Worm (Caenorhabditis elegans) whole organism, young adult: Measurements from ENCODE around the gene exl-1.

Experiments used
- D2030.7 ChIP-seq: fragments of 200-800 bp; sonication (Bioruptor generic); IDR thresholded peaks from 2 replicates; pipeline ENCODE4 v1.3.6; 2022; ENCODE audit warnings: missing genetic modification reagents, missing genetic modification characterization, missing compliant biosample characterization
- F23B12.7 ChIP-seq: sonication (generic microtip); optimal IDR thresholded peaks from 2 replicates; lab custom pipeline; 2017; ENCODE audit warnings: missing genetic modification characterization, mild to moderate bottlenecking, missing compliant biosample characterization, antibody characterized with exemption, moderate library complexity; ENCODE audit not compliant: insufficient read depth
- F52B5.7 ChIP-seq: sonication (generic microtip); optimal IDR thresholded peaks from 2 replicates; lab custom pipeline; 2016; ENCODE audit warnings: mild to moderate bottlenecking, missing genetic modification characterization, missing compliant biosample characterization
- Y79H2A.3 ChIP-seq: fragments of 200-800 bp; sonication (Bioruptor generic); conservative IDR thresholded peaks from 2 replicates; pipeline ENCODE4 v1.3.6; 2022; ENCODE audit warnings: missing genetic modification reagents, missing genetic modification characterization, missing compliant biosample characterization
- ZK185.1 ChIP-seq: sonication (generic microtip); optimal IDR thresholded peaks from 2 replicates; lab custom pipeline; 2016; ENCODE audit warnings: mild to moderate bottlenecking, missing genetic modification characterization, missing compliant biosample characterization; ENCODE audit not compliant: poor library complexity, severe bottlenecking
- bed-1 ChIP-seq: fragments of 200-800 bp; sonication (Bioruptor generic); IDR thresholded peaks from 2 replicates; pipeline ENCODE4 v1.3.6; 2022; ENCODE audit warnings: missing genetic modification reagents, missing genetic modification characterization, missing compliant biosample characterization
- cebp-1 ChIP-seq, 2 experiments: fragments of 200-800 bp in 1 of 2; sonication (Bioruptor generic) in 1 of 2; sonication (generic microtip) in 1 of 2; IDR thresholded peaks in 1 of 2; optimal IDR thresholded peaks in 1 of 2; 2 replicates each; pipeline versions ENCODE4 v1.3.6 to Lab custom; 2017 to 2022; ENCODE audit warnings: missing compliant biosample characterization in 2 of 2, missing genetic modification characterization in 2 of 2, mild to moderate bottlenecking in 1 of 2, missing genetic modification reagents in 1 of 2, moderate library complexity in 1 of 2
- ceh-91 ChIP-seq: fragments of 200-800 bp; sonication (Bioruptor generic); IDR thresholded peaks from 2 replicates; pipeline ENCODE4 v1.3.6; 2022; ENCODE audit warnings: missing genetic modification reagents, missing genetic modification characterization, missing compliant biosample characterization
- die-1 ChIP-seq: sonication (generic microtip); optimal IDR thresholded peaks from 2 replicates; lab custom pipeline; 2016; ENCODE audit warnings: missing genotype, mild to moderate bottlenecking, missing genetic modification characterization, missing compliant biosample characterization
- dpff-1 ChIP-seq: sonication (generic microtip); optimal IDR thresholded peaks from 2 replicates; lab custom pipeline; 2017; ENCODE audit warnings: mild to moderate bottlenecking, missing genetic modification characterization, missing compliant biosample characterization
- ekl-4 ChIP-seq: fragments of 200-800 bp; sonication (Bioruptor generic); IDR thresholded peaks from 2 replicates; pipeline ENCODE4 v1.3.6; 2022; ENCODE audit warnings: missing genetic modification reagents, missing genetic modification characterization, missing compliant biosample characterization
- gei-17 ChIP-seq: fragments of 200-800 bp; sonication (Bioruptor generic); optimal IDR thresholded peaks from 2 replicates; lab custom pipeline; 2018; ENCODE audit warnings: mild to moderate bottlenecking, missing genetic modification characterization, missing compliant biosample characterization
- hlh-12 ChIP-seq: sonication (generic microtip); optimal IDR thresholded peaks from 2 replicates; lab custom pipeline; 2016; ENCODE audit warnings: missing genetic modification characterization, missing compliant biosample characterization
- lag-1 ChIP-seq: fragments of 200-800 bp; sonication (Bioruptor generic); IDR thresholded peaks from 2 replicates; pipeline ENCODE4 v1.3.6; 2022; ENCODE audit warnings: missing genetic modification reagents, missing genetic modification characterization, missing compliant biosample characterization
- lin-26 ChIP-seq: fragments of 200-800 bp; sonication (Bioruptor generic); IDR thresholded peaks from 2 replicates; pipeline ENCODE4 v1.3.6; 2022; ENCODE audit warnings: missing genetic modification reagents, missing genetic modification characterization, missing compliant biosample characterization
- lin-35 ChIP-seq, 3 experiments: fragments of 150-350 bp in 2 of 3; sonication (generic microtip) in 1 of 3; optimal IDR thresholded peaks; 2 replicates each; lab custom pipeline; 2014 to 2018; ENCODE audit warnings: missing biosample characterization in 3 of 3, missing genetic modification characterization in 3 of 3, missing genetic modification reagents in 3 of 3
- lin-40 ChIP-seq: sonication (generic microtip); optimal IDR thresholded peaks from 2 replicates; lab custom pipeline; 2016; ENCODE audit warnings: missing genetic modification characterization, mild to moderate bottlenecking, missing compliant biosample characterization, missing genotype, missing genetic modification reagents
- lin-54 ChIP-seq: fragments of 200-800 bp; sonication (Bioruptor generic); optimal IDR thresholded peaks from 2 replicates; lab custom pipeline; 2018; ENCODE audit warnings: mild to moderate bottlenecking, missing genetic modification characterization, missing compliant biosample characterization
- mel-28 ChIP-seq: sonication (generic microtip); optimal IDR thresholded peaks from 2 replicates; lab custom pipeline; 2016; ENCODE audit warnings: borderline replicate concordance, mild to moderate bottlenecking, missing genetic modification characterization, missing compliant biosample characterization
- mxl-1 ChIP-seq: sonication (generic microtip); optimal IDR thresholded peaks from 2 replicates; lab custom pipeline; 2016; ENCODE audit warnings: missing genetic modification characterization, missing compliant biosample characterization
- nfya-2 ChIP-seq: fragments of 200-800 bp; sonication (Bioruptor generic); IDR thresholded peaks from 2 replicates; pipeline ENCODE4 v1.3.6; 2022; ENCODE audit warnings: missing genetic modification reagents, missing genetic modification characterization, missing compliant biosample characterization
- nfyb-1 ChIP-seq: fragments of 200-800 bp; sonication (Bioruptor generic); IDR thresholded peaks from 2 replicates; pipeline ENCODE4 v1.3.6; 2022; ENCODE audit warnings: missing genetic modification reagents, missing genetic modification characterization, missing compliant biosample characterization
- nhr-120 ChIP-seq: fragments of 200-800 bp; sonication (Bioruptor generic); IDR thresholded peaks from 2 replicates; pipeline ENCODE4 v1.3.6; 2022; ENCODE audit warnings: missing genetic modification characterization, missing compliant biosample characterization
- nhr-90 ChIP-seq: sonication (generic microtip); optimal IDR thresholded peaks from 2 replicates; lab custom pipeline; 2016; ENCODE audit warnings: missing genotype, mild to moderate bottlenecking, missing genetic modification characterization, missing compliant biosample characterization
- snpc-4 ChIP-seq, 5 experiments: fragments of 150-350 bp in 1 of 5; sonication (generic microtip) in 4 of 5; optimal IDR thresholded peaks; 2 replicates each; lab custom pipeline; 2014 to 2018; ENCODE audit warnings: missing genetic modification characterization in 5 of 5, missing biosample characterization in 3 of 5, antibody characterized with exemption in 2 of 5, mild to moderate bottlenecking in 2 of 5, missing compliant biosample characterization in 2 of 5, missing genotype in 2 of 5, moderate library complexity in 2 of 5, missing genetic modification reagents in 1 of 5
- ztf-18 ChIP-seq: sonication (generic microtip); optimal IDR thresholded peaks from 2 replicates; lab custom pipeline; 2016; ENCODE audit warnings: missing genotype, mild to moderate bottlenecking, missing genetic modification characterization, missing compliant biosample characterization
- ztf-26 ChIP-seq: sonication (generic microtip); optimal IDR thresholded peaks from 2 replicates; lab custom pipeline; 2017; ENCODE audit warnings: missing genetic modification characterization, missing compliant biosample characterization
- ztf-3 ChIP-seq: fragments of 200-800 bp; sonication (Bioruptor generic); optimal IDR thresholded peaks from 2 replicates; lab custom pipeline; 2018; ENCODE audit warnings: mild to moderate bottlenecking, missing genetic modification characterization, missing compliant biosample characterization

Gene exl-1

DNA sequence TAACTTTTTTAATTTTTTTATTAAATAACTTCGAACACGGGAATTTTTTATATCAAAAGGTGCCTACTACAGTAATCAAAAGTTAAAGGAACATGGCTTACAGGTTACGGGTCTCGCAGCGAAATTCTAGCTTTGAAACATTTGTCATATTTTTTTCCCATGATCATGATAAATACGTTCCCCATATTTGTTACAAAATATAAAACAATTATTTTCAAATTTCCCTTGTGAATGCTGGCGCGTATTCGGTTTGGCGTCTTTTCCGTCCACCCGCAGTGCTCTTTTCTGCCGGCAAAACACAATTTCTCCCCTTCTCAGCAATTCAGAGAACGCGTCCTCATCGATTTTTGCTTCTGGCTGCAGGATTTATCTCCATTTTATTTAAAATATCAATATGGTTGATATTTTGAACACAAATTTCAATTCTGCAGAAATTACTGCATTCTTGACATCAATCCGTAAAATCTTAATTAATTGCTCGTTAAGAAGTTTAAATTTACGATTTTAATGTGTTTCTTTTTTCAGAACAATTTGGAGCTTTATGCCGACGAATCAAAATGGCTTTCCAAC is 48.0 kb downstream of the exl-1 start, which contains the start of gene imb-2 (continued):
- TF ChIP-seq mel-28 (tag; lab: Kevin White, UChicago) (no peak), mxl-1 (tag; lab: Kevin White, UChicago) (no peak), lin-40 (peak; percentile 36), F23B12.7 (tag; lab: Kevin White, UChicago) (no peak), ztf-18 (tag; lab: Kevin White, UChicago) (peak; percentile 89), nhr-90 (tag; lab: Kevin White, UChicago) (no peak), dpff-1 (no peak), nfya-2 (GFP tag; lab: Robert Waterston, UW) (no peak), nhr-120 (GFP tag; lab: Robert Waterston, UW) (no peak), snpc-4 (GFP tag; optimal IDR thresholded peaks at IDR 0.05; lab: Kevin White, UChicago) (no peak), snpc-4 (tag; optimal IDR thresholded peaks at IDR 0.05; lab: Kevin White, UChicago) (peak in 2 of 4 experiments; percentile 20 to 38), ztf-3 (GFP tag; lab: Kevin White, UChicago) (no peak), Y79H2A.3 (GFP tag; lab: Robert Waterston, UW) (no peak), ekl-4 (GFP tag; lab: Robert Waterston, UW) (no peak), lag-1 (GFP tag; lab: Robert Waterston, UW) (no peak), F52B5.7 (tag; lab: Kevin White, UChicago) (no peak), die-1 (no peak), bed-1 (GFP tag; lab: Robert Waterston, UW) (no peak), hlh-12 (tag; lab: Kevin White, UChicago) (no peak), D2030.7 (peak; percentile 40; the same call in 1 of the 2 replicates), cebp-1 (GFP tag; IDR thresholded peaks at IDR 0.05; lab: Robert Waterston, UW) (no peak), cebp-1 (tag; optimal IDR thresholded peaks at IDR 0.05; lab: Kevin White, UChicago) (peak; percentile 38), ZK185.1 (tag; lab: Kevin White, UChicago) (no peak), gei-17 (GFP tag; lab: Kevin White, UChicago) (no peak), lin-35 (GFP tag; optimal IDR thresholded peaks at IDR 0.05; lab: Kevin White, UChicago) (peak in 1 of 3 experiments; percentile 73), ztf-26 (tag; lab: Kevin White, UChicago) (no peak), ceh-91 (GFP tag; lab: Robert Waterston, UW) (peak; percentile 52; the same call in 1 of the 2 replicates), lin-54 (GFP tag; lab: Kevin White, UChicago) (peak; percentile 68), lin-26 (GFP tag; lab: Robert Waterston, UW) (no peak), nfyb-1 (GFP tag; lab: Robert Waterston, UW) (no peak)
